Worm (Caenorhabditis elegans) whole organism, young adult: ENCODE measurements around the gene spp-19.
A peak's percentile ranks its signal among the peaks of the same experiment; 100 is the strongest.

ENCODE experiments used
- C06A6.2 ChIP-seq: fragments of 200-800 bp; sonication (Bioruptor generic); conservative IDR thresholded peaks from 2 replicates; pipeline ENCODE4 v1.3.6; 2022; ENCODE audit warnings: missing genetic modification characterization, missing compliant biosample characterization
- D2030.7 ChIP-seq: fragments of 200-800 bp; sonication (Bioruptor generic); IDR thresholded peaks from 2 replicates; pipeline ENCODE4 v1.3.6; 2022; ENCODE audit warnings: missing genetic modification reagents, missing genetic modification characterization, missing compliant biosample characterization
- F22D6.2 ChIP-seq: sonication (generic microtip); optimal IDR thresholded peaks from 2 replicates; lab custom pipeline; 2016; ENCODE audit warnings: mild to moderate bottlenecking, missing genetic modification characterization, missing compliant biosample characterization
- F52B5.7 ChIP-seq: sonication (generic microtip); optimal IDR thresholded peaks from 2 replicates; lab custom pipeline; 2016; ENCODE audit warnings: mild to moderate bottlenecking, missing genetic modification characterization, missing compliant biosample characterization
- K12H6.12 ChIP-seq: fragments of 200-800 bp; sonication (Bioruptor generic); optimal IDR thresholded peaks from 2 replicates; lab custom pipeline; 2018; ENCODE audit warnings: mild to moderate bottlenecking, missing genetic modification characterization, missing compliant biosample characterization
- T26A5.8 ChIP-seq: sonication (generic microtip); optimal IDR thresholded peaks from 2 replicates; lab custom pipeline; 2016; ENCODE audit warnings: missing genetic modification characterization, missing compliant biosample characterization
- Y53G8AR.9 ChIP-seq: fragments of 200-800 bp; sonication (Bioruptor generic); conservative IDR thresholded peaks from 2 replicates; pipeline ENCODE4 v1.3.6; 2022; ENCODE audit warnings: missing genetic modification reagents, missing genetic modification characterization, missing compliant biosample characterization
- ZK185.1 ChIP-seq: sonication (generic microtip); optimal IDR thresholded peaks from 2 replicates; lab custom pipeline; 2016; ENCODE audit warnings: mild to moderate bottlenecking, missing genetic modification characterization, missing compliant biosample characterization; ENCODE audit not compliant: poor library complexity, severe bottlenecking
- attf-3 ChIP-seq: fragments of 200-800 bp; sonication (Bioruptor generic); conservative IDR thresholded peaks from 2 replicates; pipeline ENCODE4 v1.3.6; 2022; ENCODE audit warnings: missing genetic modification reagents, missing genetic modification characterization, missing compliant biosample characterization
- cebp-1 ChIP-seq, 2 experiments: fragments of 200-800 bp in 1 of 2; sonication (Bioruptor generic) in 1 of 2; sonication (generic microtip) in 1 of 2; IDR thresholded peaks in 1 of 2; optimal IDR thresholded peaks in 1 of 2; 2 replicates each; pipeline versions ENCODE4 v1.3.6 to Lab custom; 2017 to 2022; ENCODE audit warnings: missing compliant biosample characterization in 2 of 2, missing genetic modification characterization in 2 of 2, mild to moderate bottlenecking in 1 of 2, missing genetic modification reagents in 1 of 2, moderate library complexity in 1 of 2
- cebp-2 ChIP-seq: fragments of 200-800 bp; sonication (Bioruptor generic); IDR thresholded peaks from 2 replicates; pipeline ENCODE4 v1.3.6; 2022; ENCODE audit warnings: missing genetic modification characterization, missing compliant biosample characterization
- ceh-40 ChIP-seq: fragments of 200-800 bp; sonication (Bioruptor generic); IDR thresholded peaks from 2 replicates; pipeline ENCODE4 v1.3.6; 2022; ENCODE audit warnings: missing genetic modification characterization, missing compliant biosample characterization
- ceh-58 ChIP-seq: fragments of 200-800 bp; sonication (Bioruptor generic); IDR thresholded peaks from 2 replicates; pipeline ENCODE4 v1.3.6; 2022; ENCODE audit warnings: missing genetic modification characterization, missing compliant biosample characterization
- ceh-79 ChIP-seq: sonication (generic microtip); optimal IDR thresholded peaks from 2 replicates; lab custom pipeline; 2017; ENCODE audit warnings: mild to moderate bottlenecking, missing genetic modification characterization, missing compliant biosample characterization
- ceh-91 ChIP-seq: fragments of 200-800 bp; sonication (Bioruptor generic); IDR thresholded peaks from 2 replicates; pipeline ENCODE4 v1.3.6; 2022; ENCODE audit warnings: missing genetic modification reagents, missing genetic modification characterization, missing compliant biosample characterization
- egl-18 ChIP-seq: fragments of 200-800 bp; sonication (Bioruptor generic); IDR thresholded peaks from 2 replicates; pipeline ENCODE4 v1.3.6; 2022; ENCODE audit warnings: missing genetic modification reagents, missing genetic modification characterization, missing compliant biosample characterization
- egrh-3 ChIP-seq: fragments of 200-800 bp; sonication (Bioruptor generic); IDR thresholded peaks from 2 replicates; pipeline ENCODE4 v1.3.6; 2022; ENCODE audit warnings: missing genetic modification reagents, missing genetic modification characterization, missing compliant biosample characterization
- gei-17 ChIP-seq: fragments of 200-800 bp; sonication (Bioruptor generic); optimal IDR thresholded peaks from 2 replicates; lab custom pipeline; 2018; ENCODE audit warnings: mild to moderate bottlenecking, missing genetic modification characterization, missing compliant biosample characterization
- hlh-12 ChIP-seq: sonication (generic microtip); optimal IDR thresholded peaks from 2 replicates; lab custom pipeline; 2016; ENCODE audit warnings: missing genetic modification characterization, missing compliant biosample characterization
- hmg-20 ChIP-seq: fragments of 200-800 bp; sonication (Bioruptor generic); IDR thresholded peaks from 2 replicates; pipeline ENCODE4 v1.3.6; 2022; ENCODE audit warnings: missing genetic modification reagents, missing genetic modification characterization, missing compliant biosample characterization
- hsf-1 ChIP-seq: fragments of 200-800 bp; sonication (Bioruptor generic); IDR thresholded peaks from 2 replicates; pipeline ENCODE4 v1.3.6; 2022; ENCODE audit warnings: missing genetic modification reagents, missing genetic modification characterization, missing compliant biosample characterization
- lin-35 ChIP-seq, 3 experiments: fragments of 150-350 bp in 2 of 3; sonication (generic microtip) in 1 of 3; optimal IDR thresholded peaks; 2 replicates each; lab custom pipeline; 2014 to 2018; ENCODE audit warnings: missing biosample characterization in 3 of 3, missing genetic modification characterization in 3 of 3, missing genetic modification reagents in 3 of 3
- lin-54 ChIP-seq: fragments of 200-800 bp; sonication (Bioruptor generic); optimal IDR thresholded peaks from 2 replicates; lab custom pipeline; 2018; ENCODE audit warnings: mild to moderate bottlenecking, missing genetic modification characterization, missing compliant biosample characterization
- madf-8 ChIP-seq: fragments of 200-800 bp; sonication (Bioruptor generic); conservative IDR thresholded peaks from 2 replicates; pipeline ENCODE4 v1.3.6; 2022; ENCODE audit warnings: missing genetic modification reagents, missing genetic modification characterization, missing compliant biosample characterization
- nhr-179 ChIP-seq: sonication (generic microtip); optimal IDR thresholded peaks from 2 replicates; lab custom pipeline; 2016; ENCODE audit warnings: mild to moderate bottlenecking, missing genetic modification characterization, missing compliant biosample characterization
- nhr-80 ChIP-seq: sonication (generic microtip); optimal IDR thresholded peaks from 2 replicates; lab custom pipeline; 2016; ENCODE audit warnings: missing genetic modification characterization, missing compliant biosample characterization
- rec-8 ChIP-seq, 2 experiments: sonication (generic microtip); optimal IDR thresholded peaks; 2 replicates each; lab custom pipeline; 2016; ENCODE audit warnings: mild to moderate bottlenecking in 2 of 2, missing genetic modification characterization in 2 of 2, missing genetic modification reagents in 2 of 2, missing genotype in 2 of 2, missing biosample characterization in 1 of 2, missing compliant biosample characterization in 1 of 2, moderate library complexity in 1 of 2
- sea-2 ChIP-seq: fragments of 200-800 bp; sonication (Bioruptor generic); IDR thresholded peaks from 2 replicates; pipeline ENCODE4 v1.3.6; 2022; ENCODE audit warnings: missing genetic modification characterization, missing compliant biosample characterization
- snpc-1.3 ChIP-seq: sonication (generic microtip); optimal IDR thresholded peaks from 2 replicates; lab custom pipeline; 2017; ENCODE audit warnings: missing genetic modification characterization, mild to moderate bottlenecking, missing compliant biosample characterization, antibody characterized with exemption, moderate library complexity, missing genotype, missing genetic modification reagents; ENCODE audit not compliant: insufficient read depth
- unc-130 ChIP-seq: sonication (generic microtip); optimal IDR thresholded peaks from 2 replicates; lab custom pipeline; 2016; ENCODE audit warnings: missing genetic modification reagents, missing genetic modification characterization, missing compliant biosample characterization
- unc-62 ChIP-seq: fragments of 150-350 bp; optimal IDR thresholded peaks from 2 replicates; lab custom pipeline; 2014; ENCODE audit warnings: missing biosample characterization, missing genetic modification reagents, missing genetic modification characterization
- xnd-1 ChIP-seq: sonication (generic microtip); optimal IDR thresholded peaks from 2 replicates; lab custom pipeline; 2016; ENCODE audit warnings: missing genotype, missing genetic modification reagents, missing genetic modification characterization, missing compliant biosample characterization
- zim-3 ChIP-seq: sonication (generic microtip); optimal IDR thresholded peaks from 2 replicates; lab custom pipeline; 2017; ENCODE audit warnings: mild to moderate bottlenecking, missing genetic modification characterization, moderate library complexity, missing compliant biosample characterization
- ztf-22 ChIP-seq: fragments of 200-800 bp; sonication (Bioruptor generic); optimal IDR thresholded peaks from 2 replicates; lab custom pipeline; 2018; ENCODE audit warnings: mild to moderate bottlenecking, missing genetic modification characterization, moderate library complexity, missing compliant biosample characterization
- ztf-25 ChIP-seq: fragments of 200-800 bp; sonication (Bioruptor generic); IDR thresholded peaks from 2 replicates; pipeline ENCODE4 v1.3.6; 2022; ENCODE audit warnings: missing genetic modification reagents, missing genetic modification characterization, missing compliant biosample characterization
- ztf-26 ChIP-seq: sonication (generic microtip); optimal IDR thresholded peaks from 2 replicates; lab custom pipeline; 2017; ENCODE audit warnings: missing genetic modification characterization, missing compliant biosample characterization

The spp-19 gene

ce11 chrV:6551707-6552390, 9.6 kb downstream of the spp-19 start, which contains the start of gene twk-10 (continued):
- TF ChIP-seq snpc-1.3 (tag; lab: Kevin White, UChicago) (peak; percentile 57), nhr-80 (peak; percentile 24), cebp-2 (0 out of 2 replicates have a peak, but pooled peaks have one; percentile 47), ceh-40 (peak; percentile 57; the same call in 1 of the 2 replicates), T26A5.8 (tag; lab: Kevin White, UChicago) (peak; percentile 8), lin-54 (GFP tag; lab: Kevin White, UChicago) (peak; percentile 51), ceh-91 (GFP tag; lab: Robert Waterston, UW) (no peak), D2030.7 (peak; percentile 53), Y53G8AR.9 (GFP tag; lab: Robert Waterston, UW) (no peak), ztf-25 (peak; percentile 84; the same call in 1 of the 2 replicates)

DNA sequence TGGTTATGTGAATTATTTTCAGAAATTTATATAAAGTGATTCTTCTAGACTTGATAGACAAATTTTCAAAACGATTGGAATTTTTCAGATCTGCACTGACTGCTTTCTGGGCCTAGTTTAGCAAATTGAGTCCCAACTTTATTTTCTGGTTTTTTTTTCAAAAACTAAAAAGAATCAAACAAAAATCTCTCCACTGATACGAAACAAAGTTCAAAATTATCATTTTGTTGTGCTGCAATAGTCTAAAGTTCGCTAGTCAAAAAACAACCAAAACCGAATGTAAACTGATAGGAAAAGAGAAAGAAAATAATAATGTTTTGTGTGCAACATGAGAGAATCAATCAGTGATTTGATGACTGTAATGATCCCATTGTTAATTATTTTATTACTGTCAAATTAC, 11.6 kb downstream of the spp-19 start, which contains the start of gene lipl-4:
Gene lipl-4 (plus strand): TSS at position 301 of the 400 bp plus-strand sequence.
- TF ChIP-seq lin-35 (GFP tag; optimal IDR thresholded peaks at IDR 0.05; lab: Kevin White, UChicago) (no peak), K12H6.12 (tag; lab: Kevin White, UChicago) (no peak), ceh-79 (tag; lab: Kevin White, UChicago) (no peak), egl-18 (GFP tag; lab: Robert Waterston, UW) (no peak)

ce11 chrV:6549148-6549547, 12.3 kb downstream of the spp-19 start, which contains the start of gene K04A8.20:
Gene K04A8.20 (plus strand): TSS chrV:6549448.
- no peak for TF ChIP-seq nhr-179 (tag; lab: Kevin White, UChicago)
- no peak for TF ChIP-seq cebp-2
- no peak for TF ChIP-seq xnd-1 (tag; lab: Kevin White, UChicago)
- no peak for TF ChIP-seq hsf-1 (GFP tag; lab: Robert Waterston, UW)
- no peak for TF ChIP-seq ztf-22 (GFP tag; lab: Kevin White, UChicago)
- no peak for TF ChIP-seq rec-8 (tag; optimal IDR thresholded peaks at IDR 0.05; lab: Kevin White, UChicago)
- no peak for TF ChIP-seq hlh-12 (tag; lab: Kevin White, UChicago)
- TF ChIP-seq sea-2 (GFP tag; lab: Robert Waterston, UW) = no peak
- no peak for TF ChIP-seq cebp-1 (GFP tag; IDR thresholded peaks at IDR 0.05; lab: Robert Waterston, UW)
- TF ChIP-seq cebp-1 (tag; optimal IDR thresholded peaks at IDR 0.05; lab: Kevin White, UChicago) = no peak
- TF ChIP-seq madf-8 (GFP tag; lab: Robert Waterston, UW) = no peak
- no peak for TF ChIP-seq F22D6.2 (tag; lab: Kevin White, UChicago)
- TF ChIP-seq attf-3 = no peak

DNA sequence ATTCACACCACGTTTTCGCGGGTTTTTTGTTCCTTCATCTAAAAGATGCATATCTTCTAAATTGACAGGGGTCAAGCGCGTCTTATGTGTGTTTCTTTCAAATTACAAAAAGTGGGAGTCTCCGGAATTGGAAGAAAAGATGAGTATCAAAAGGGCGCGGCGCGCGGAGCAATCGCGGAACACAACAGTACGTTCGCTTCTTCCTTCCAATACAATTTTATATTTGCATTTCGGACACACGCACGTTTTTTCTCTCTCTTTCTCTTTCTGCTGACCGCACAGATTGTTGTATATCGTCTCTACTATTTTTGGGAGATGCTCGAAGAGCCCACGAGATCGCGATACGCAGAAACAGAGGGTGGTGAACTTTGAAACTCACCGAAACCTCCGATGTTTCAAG, 13.2 kb downstream of the spp-19 start:
- TF ChIP-seq F52B5.7 (tag; lab: Kevin White, UChicago) (no peak), unc-62 (GFP tag; lab: Kevin White, UChicago) (no peak), egrh-3 (GFP tag; lab: Robert Waterston, UW) (no peak), unc-130 (GFP tag; lab: Kevin White, UChicago) (no peak), ceh-58 (GFP tag; lab: Robert Waterston, UW) (no peak), ZK185.1 (no peak), gei-17 (GFP tag; lab: Kevin White, UChicago) (no peak), zim-3 (no peak), hmg-20 (GFP tag; lab: Robert Waterston, UW) (no peak), ztf-26 (tag; lab: Kevin White, UChicago) (no peak), C06A6.2 (GFP tag; lab: Robert Waterston, UW) (no peak)
